Fruit fly (Drosophila melanogaster): ENCODE measurements around the gene CG10237.
A peak's percentile ranks its signal among the peaks of the same experiment; 100 is the strongest.

CG10237 gene

DNA sequence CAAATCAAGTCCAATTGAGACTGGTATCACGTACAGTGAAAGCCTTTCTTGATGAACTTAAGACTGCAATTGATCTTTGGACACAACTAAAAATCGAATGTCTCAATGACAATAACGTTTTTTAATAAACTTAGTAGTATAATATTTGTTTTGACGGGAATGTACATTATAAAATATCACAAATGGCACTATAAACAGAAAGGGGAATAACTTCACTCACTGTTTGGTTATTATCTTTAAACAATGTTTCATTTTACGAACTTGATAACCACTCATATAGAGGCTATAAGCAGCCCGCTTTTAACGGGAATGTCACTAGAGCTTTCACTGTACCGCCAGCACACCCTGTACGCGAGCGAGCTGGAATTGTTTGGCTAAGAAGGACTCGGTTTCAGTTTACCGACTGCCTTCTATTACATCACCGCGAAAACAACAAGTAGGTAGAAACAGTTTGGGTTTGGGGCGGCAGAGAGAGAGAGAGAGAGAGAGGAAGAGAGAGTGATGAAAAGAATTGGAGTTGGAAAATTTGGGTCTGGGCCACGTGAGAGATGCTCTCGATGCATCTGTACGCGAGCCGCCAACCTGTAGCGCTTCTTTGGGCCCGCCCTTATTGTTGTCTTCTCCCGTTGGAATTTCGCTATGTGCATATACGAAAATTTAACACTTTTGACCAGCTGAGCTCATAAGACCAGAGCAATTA, 44.8 kb downstream of the CG10237 start (continued):
- TF ChIP-seq CG11398 (GFP tag; optimal IDR thresholded peaks at IDR 0.05) (no peak), CG3847 (GFP tag; IDR thresholded peaks at IDR 0.05) (no peak), Asciz (GFP tag; optimal IDR thresholded peaks at IDR 0.05) (no peak), ken (GFP tag; IDR thresholded peaks at IDR 0.05) (no peak), fd96Cb (tag; optimal IDR thresholded peaks at IDR 0.05) (no peak), gcm2 (GFP tag; optimal IDR thresholded peaks at IDR 0.05) (no peak), ssp (GFP tag; IDR thresholded peaks at IDR 0.05) (no peak), dm (GFP tag; optimal IDR thresholded peaks at IDR 0.05) (no peak), ash1 (GFP tag; optimal IDR thresholded peaks at IDR 0.05) (no peak), CG14965 (GFP tag; optimal IDR thresholded peaks at IDR 0.05; ENCODE audit: borderline replicate concordance) (no peak), fd3F (GFP tag; optimal IDR thresholded peaks at IDR 0.05) (no peak), Xbp1 (GFP tag; optimal IDR thresholded peaks at IDR 0.05) (no peak), croc (GFP tag; conservative IDR thresholded peaks at IDR 0.05) (no peak), lab (GFP tag; optimal IDR thresholded peaks at IDR 0.05) (peak; percentile 32), trem (tag; optimal IDR thresholded peaks at IDR 0.05) (no peak), CG12391 (tag; optimal IDR thresholded peaks at IDR 0.05) (no peak), hb (GFP tag; IDR thresholded peaks at IDR 0.05; ENCODE audit: partially characterized antibody) (no peak), CG7963 (GFP tag; IDR thresholded peaks at IDR 0.05; ENCODE audit: partially characterized antibody) (no peak), CG10366 (GFP tag; IDR thresholded peaks at IDR 0.05) (no peak), MBD-R2 (GFP tag; IDR thresholded peaks at IDR 0.05) (0 out of 2 replicates have a peak, but pooled peaks have one; percentile 9), fru (optimal IDR thresholded peaks at IDR 0.05) (no peak), CG18262 (tag; optimal IDR thresholded peaks at IDR 0.05) (peak; percentile 2), insv (GFP tag; optimal IDR thresholded peaks at IDR 0.05) (no peak), Mrtf (GFP tag; IDR thresholded peaks at IDR 0.05) (no peak), slou (GFP tag; optimal IDR thresholded peaks at IDR 0.05) (no peak), ftz-f1 (GFP tag; optimal IDR thresholded peaks at IDR 0.05) (no peak), CoRest (tag; optimal IDR thresholded peaks at IDR 0.05) (peak; percentile 37), tx (GFP tag; optimal IDR thresholded peaks at IDR 0.05) (no peak), CG3407 (GFP tag; optimal IDR thresholded peaks at IDR 0.05) (no peak), Tbp (GFP tag; optimal IDR thresholded peaks at IDR 0.05) (no peak), Doc2 (GFP tag; IDR thresholded peaks at IDR 0.05) (no peak), peb (GFP tag; IDR thresholded peaks at IDR 0.05) (no peak), tio (GFP tag; optimal IDR thresholded peaks at IDR 0.05) (peak; percentile 49), pnt (GFP tag; optimal IDR thresholded peaks at IDR 0.05) (no peak), CG12219 (GFP tag; optimal IDR thresholded peaks at IDR 0.05) (no peak), CG10959 (GFP tag; IDR thresholded peaks at IDR 0.05) (no peak), CG10209 (GFP tag; optimal IDR thresholded peaks at IDR 0.05) (no peak), CG30020 (tag; optimal IDR thresholded peaks at IDR 0.05) (no peak), CG14050 (GFP tag; IDR thresholded peaks at IDR 0.05) (no peak), CG5180 (GFP tag; optimal IDR thresholded peaks at IDR 0.05) (no peak), disco-r (GFP tag; optimal IDR thresholded peaks at IDR 0.05) (no peak), MESR4 (GFP tag; optimal IDR thresholded peaks at IDR 0.05) (no peak), E2f1 (GFP tag; IDR thresholded peaks at IDR 0.05) (no peak), seq (GFP tag; IDR thresholded peaks at IDR 0.05) (no peak), jing (GFP tag; optimal IDR thresholded peaks at IDR 0.05) (peak; percentile 6), BtbVII (GFP tag; optimal IDR thresholded peaks at IDR 0.05) (no peak), tna (GFP tag; IDR thresholded peaks at IDR 0.05; ENCODE audit: partially characterized antibody) (no peak), Atf6 (GFP tag; IDR thresholded peaks at IDR 0.05) (no peak), nmo (GFP tag; optimal IDR thresholded peaks at IDR 0.05) (peak; percentile 15), Lpt (GFP tag; optimal IDR thresholded peaks at IDR 0.05) (no peak), CG14860 (GFP tag; IDR thresholded peaks at IDR 0.05; ENCODE audit: partially characterized antibody) (no peak)
